Worm (Caenorhabditis elegans) whole organism, late embryonic: ENCODE measurements around the gene romo-1.

ENCODE experiments used
- Y22D7AL.16 ChIP-seq: sonication (generic microtip); optimal IDR thresholded peaks from 2 replicates; lab custom pipeline; 2016; ENCODE audit warnings: missing genetic modification characterization, missing compliant biosample characterization
- ama-1 ChIP-seq: fragments of 150-350 bp; optimal IDR thresholded peaks from 2 replicates; lab custom pipeline; 2014
- ceh-14 ChIP-seq: sonication (generic microtip); optimal IDR thresholded peaks from 2 replicates; lab custom pipeline; 2016; ENCODE audit warnings: missing genotype, missing genetic modification characterization, missing compliant biosample characterization
- dmd-4 ChIP-seq: sonication (generic microtip); optimal IDR thresholded peaks from 2 replicates; lab custom pipeline; 2016; ENCODE audit warnings: borderline replicate concordance, missing genetic modification characterization, missing compliant biosample characterization
- dve-1 ChIP-seq: sonication (generic microtip); optimal IDR thresholded peaks from 2 replicates; lab custom pipeline; 2017; ENCODE audit warnings: antibody characterized with exemption, mild to moderate bottlenecking, missing genetic modification characterization, missing compliant biosample characterization
- fkh-10 ChIP-seq: fragments of 150-350 bp; optimal IDR thresholded peaks from 2 replicates; lab custom pipeline; 2014; ENCODE audit warnings: missing biosample characterization, missing genetic modification reagents, missing genetic modification characterization
- gmeb-2 ChIP-seq: sonication (generic microtip); optimal IDR thresholded peaks from 2 replicates; lab custom pipeline; 2016; ENCODE audit warnings: missing genetic modification characterization, inconsistent platforms, missing compliant biosample characterization
- hlh-15 ChIP-seq: sonication (generic microtip); optimal IDR thresholded peaks from 2 replicates; lab custom pipeline; 2016; ENCODE audit warnings: missing genetic modification characterization, missing compliant biosample characterization
- hlh-8 ChIP-seq: sonication (generic microtip); optimal IDR thresholded peaks from 2 replicates; lab custom pipeline; 2016; ENCODE audit warnings: missing genotype, missing genetic modification characterization, missing compliant biosample characterization
- mec-3 ChIP-seq: sonication (generic microtip); optimal IDR thresholded peaks from 2 replicates; lab custom pipeline; 2016; ENCODE audit warnings: borderline replicate concordance, missing genetic modification characterization, missing compliant biosample characterization
- nfya-1 ChIP-seq: sonication (generic microtip); optimal IDR thresholded peaks from 2 replicates; lab custom pipeline; 2017; ENCODE audit warnings: missing genetic modification characterization, mild to moderate bottlenecking, missing compliant biosample characterization, antibody characterized with exemption, moderate library complexity
- pax-1 ChIP-seq: fragments of 150-350 bp; optimal IDR thresholded peaks from 2 replicates; lab custom pipeline; 2014; ENCODE audit warnings: missing biosample characterization, missing genetic modification characterization
- pha-4 ChIP-seq: fragments of 150-350 bp; optimal IDR thresholded peaks from 2 replicates; lab custom pipeline; 2018; ENCODE audit warnings: missing biosample characterization, missing genetic modification reagents, missing genetic modification characterization
- unc-86 ChIP-seq: sonication (generic microtip); optimal IDR thresholded peaks from 2 replicates; lab custom pipeline; 2016; ENCODE audit warnings: missing genetic modification characterization, missing compliant biosample characterization

DNA sequence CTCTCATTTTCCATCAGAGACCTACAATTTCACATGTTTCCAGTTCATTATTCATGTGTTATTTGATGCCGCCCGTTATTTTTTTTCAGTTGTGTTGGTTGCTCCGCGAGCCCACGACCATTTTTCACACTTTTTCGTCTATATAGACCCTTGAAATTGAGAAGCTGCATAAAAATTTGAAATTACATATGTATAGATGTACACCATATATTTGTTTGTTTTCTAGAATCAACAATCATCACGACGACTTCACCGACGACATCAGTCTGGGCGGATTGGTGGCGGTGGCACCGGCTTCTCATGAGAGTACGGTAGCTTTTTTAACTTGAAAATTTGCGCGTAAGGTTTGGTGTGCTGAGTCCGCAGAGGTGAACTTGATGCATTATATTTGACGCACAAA is 33.1 kb upstream of the romo-1 start, which contains the start of gene Y48C3A.5:
- no peak for TF ChIP-seq fkh-10 (GFP tag; lab: Kevin White, UChicago)
- no peak for TF ChIP-seq dmd-4 (tag; lab: Kevin White, UChicago)
- no peak for TF ChIP-seq ceh-14 (tag; lab: Kevin White, UChicago)
- no peak for TF ChIP-seq unc-86 (tag; lab: Kevin White, UChicago)
- no peak for TF ChIP-seq ama-1
- TF ChIP-seq dve-1 = no peak
- no peak for TF ChIP-seq hlh-15 (tag; lab: Kevin White, UChicago)
- no peak for TF ChIP-seq gmeb-2
- no peak for TF ChIP-seq pha-4 (tag; lab: Kevin White, UChicago)
- TF ChIP-seq Y22D7AL.16 (tag; lab: Kevin White, UChicago) = no peak
- no peak for TF ChIP-seq pax-1
- no peak for TF ChIP-seq hlh-8 (tag; lab: Kevin White, UChicago)
- TF ChIP-seq mec-3 (tag; lab: Kevin White, UChicago) = no peak
- TF ChIP-seq nfya-1 (tag; lab: Kevin White, UChicago) = no peak
